Fruit fly (Drosophila melanogaster) whole organism, embryonic: ENCODE data around the gene Mco4.

Experiments used
- CG12744 ChIP-seq: fragments of 200-800 bp; sonication (Bioruptor generic); optimal IDR thresholded peaks from 2 replicates; lab custom pipeline; 2016; ENCODE audit warnings: missing biosample characterization, missing genetic modification characterization
- CG17568 ChIP-seq: fragments of 200-800 bp; sonication (Bioruptor generic); optimal IDR thresholded peaks from 2 replicates; lab custom pipeline; 2018; ENCODE audit warnings: missing biosample characterization, mild to moderate bottlenecking, missing genetic modification characterization, moderate library complexity
- CG6272 ChIP-seq: fragments of 200-800 bp; sonication (Bioruptor generic); IDR thresholded peaks from 2 replicates; pipeline ENCODE4 v1.3.6; 2022; ENCODE audit warnings: missing biosample characterization, missing genetic modification characterization
- CG9215 ChIP-seq: fragments of 200-800 bp; sonication (Bioruptor generic); IDR thresholded peaks from 2 replicates; pipeline ENCODE4 v1.3.6; 2022; ENCODE audit warnings: missing biosample characterization, missing genetic modification characterization
- D ChIP-seq, 2 experiments: fragments of 200-800 bp in 1 of 2; fragments of >200 bp in 1 of 2; sonication (Bioruptor generic) in 1 of 2; optimal IDR thresholded peaks; 2 replicates in 1 of 2; 3 replicates in 1 of 2; lab custom pipeline; 2017; ENCODE audit warnings: mild to moderate bottlenecking in 1 of 2, missing biosample characterization in 1 of 2, missing genetic modification characterization in 1 of 2, missing genetic modification reagents in 1 of 2
- Ets65A ChIP-seq: fragments of 200-800 bp; sonication (Bioruptor generic); peaks from one replicate; lab custom pipeline; 2016; ENCODE audit warnings: missing biosample characterization, missing genetic modification characterization
- Spps ChIP-seq: fragments of 200-800 bp; sonication (Bioruptor generic); optimal IDR thresholded peaks from 2 replicates; lab custom pipeline; 2018; ENCODE audit warnings: missing biosample characterization, mild to moderate bottlenecking, missing genetic modification characterization
- ato ChIP-seq: fragments of 200-800 bp; sonication (Bioruptor generic); IDR thresholded peaks from 2 replicates; pipeline ENCODE4 v1.3.6; 2022; ENCODE audit warnings: missing biosample characterization, missing genetic modification characterization; ENCODE audit not compliant: partially characterized antibody
- lmd ChIP-seq: fragments of 200-800 bp; sonication (Bioruptor generic); IDR thresholded peaks from 2 replicates; pipeline ENCODE4 v1.3.6; 2022; ENCODE audit warnings: missing biosample characterization, missing genetic modification characterization

DNA sequence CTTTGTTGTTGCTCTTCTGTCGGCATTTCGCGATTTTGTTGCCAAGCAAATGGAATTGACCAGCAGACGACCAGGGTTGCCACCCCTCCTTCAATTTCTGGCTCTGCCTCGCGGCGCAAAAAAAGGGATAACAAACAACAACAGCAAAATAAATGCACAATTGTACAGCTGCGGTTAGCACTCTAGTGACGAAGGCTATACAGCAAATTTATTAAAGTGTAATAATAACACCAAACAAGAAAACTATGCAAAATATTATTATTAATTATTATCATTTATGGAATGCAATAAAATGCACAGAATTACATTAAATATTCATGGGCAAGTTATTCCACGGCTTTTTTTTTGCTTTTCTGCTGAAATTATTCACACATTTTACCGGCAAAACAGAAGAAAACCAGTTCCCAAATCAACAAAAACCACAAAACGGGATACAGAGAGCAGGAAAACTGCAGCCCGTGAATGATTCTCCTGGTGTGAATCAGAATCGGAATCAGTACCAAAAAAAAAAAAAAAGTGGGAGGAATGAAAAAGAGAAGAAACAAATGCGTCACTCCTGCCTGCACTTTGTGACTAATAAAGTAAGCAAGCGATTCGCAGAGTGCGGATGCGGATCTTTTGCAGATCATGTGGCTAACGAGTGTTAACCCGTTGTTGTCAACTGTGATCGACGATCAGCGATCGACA is 23.4 kb upstream of the Mco4 start:
- TF ChIP-seq ato (GFP tag; lab: Robert Waterston, UW) (no peak), CG9215 (GFP tag; lab: Robert Waterston, UW) (no peak), CG6272 (no peak), D (optimal IDR thresholded peaks at IDR 0.05; lab: Kevin White, UChicago) (no peak), D (GFP tag; optimal IDR thresholded peaks at IDR 0.05; lab: Kevin White, UChicago) (no peak), Ets65A (GFP tag; lab: Kevin White, UChicago) (no peak), CG17568 (no peak), lmd (GFP tag; lab: Robert Waterston, UW) (no peak), Spps (tag; lab: Kevin White, UChicago) (no peak), CG12744 (GFP tag; lab: Kevin White, UChicago) (no peak)
